Fruit fly (Drosophila melanogaster) whole organism, adult: Measurements from ENCODE around the gene Msr-110.

Experiments
- CG11617 ChIP-seq: fragments of 200-800 bp; sonication (Bioruptor generic); optimal IDR thresholded peaks from 2 replicates; lab custom pipeline; 2017; ENCODE audit warnings: mild to moderate bottlenecking, missing biosample characterization, missing genetic modification reagents, missing genetic modification characterization
- CG12768 ChIP-seq: fragments of 200-800 bp; sonication (Bioruptor generic); optimal IDR thresholded peaks from 2 replicates; lab custom pipeline; 2017; ENCODE audit warnings: missing biosample characterization, missing genetic modification characterization, mild to moderate bottlenecking, moderate library complexity, missing genetic modification reagents
- CG14711 ChIP-seq: fragments of 200-800 bp; sonication (Bioruptor generic); optimal IDR thresholded peaks from 2 replicates; lab custom pipeline; 2018; ENCODE audit warnings: missing biosample characterization, mild to moderate bottlenecking, missing genetic modification characterization, moderate library complexity
- CG1620 ChIP-seq: fragments of 200-800 bp; sonication (Bioruptor generic); optimal IDR thresholded peaks from 2 replicates; lab custom pipeline; 2016; ENCODE audit warnings: missing biosample characterization, missing genetic modification characterization
- CG33017 ChIP-seq: fragments of 200-800 bp; sonication (Bioruptor generic); optimal IDR thresholded peaks from 2 replicates; lab custom pipeline; 2018; ENCODE audit warnings: missing biosample characterization, mild to moderate bottlenecking, missing genetic modification characterization, moderate library complexity
- CG5204 ChIP-seq: fragments of 200-800 bp; sonication (Bioruptor generic); optimal IDR thresholded peaks from 2 replicates; lab custom pipeline; 2016; ENCODE audit warnings: missing biosample characterization, missing genetic modification characterization
- CG7045 ChIP-seq: fragments of 200-800 bp; sonication (Bioruptor generic); optimal IDR thresholded peaks from 2 replicates; lab custom pipeline; 2017; ENCODE audit warnings: missing biosample characterization, mild to moderate bottlenecking, missing genetic modification characterization
- CG7101 ChIP-seq: fragments of 200-800 bp; sonication (Bioruptor generic); optimal IDR thresholded peaks from 2 replicates; lab custom pipeline; 2018; ENCODE audit warnings: missing biosample characterization, mild to moderate bottlenecking, missing genetic modification characterization, moderate library complexity
- Clk ChIP-seq: fragments of 200-800 bp; sonication (Bioruptor generic); optimal IDR thresholded peaks from 2 replicates; lab custom pipeline; 2017; ENCODE audit warnings: missing biosample characterization, missing genetic modification characterization
- Crg-1 ChIP-seq: fragments of 200-800 bp; sonication (Bioruptor generic); optimal IDR thresholded peaks from 2 replicates; lab custom pipeline; 2016; ENCODE audit warnings: missing biosample characterization, missing genetic modification characterization
- Hr96 ChIP-seq: fragments of 200-800 bp; sonication (Bioruptor generic); optimal IDR thresholded peaks from 2 replicates; lab custom pipeline; 2016; ENCODE audit warnings: missing biosample characterization, missing genetic modification characterization
- Mnt ChIP-seq: fragments of 200-800 bp; sonication (Bioruptor generic); optimal IDR thresholded peaks from 2 replicates; lab custom pipeline; 2016; ENCODE audit warnings: missing biosample characterization, mild to moderate bottlenecking, missing genetic modification characterization
- bab1 ChIP-seq: fragments of 200-800 bp; sonication (Bioruptor generic); optimal IDR thresholded peaks from 3 replicates; lab custom pipeline; 2019; ENCODE audit warnings: missing biosample characterization, mild to moderate bottlenecking, missing genetic modification characterization, moderate library complexity
- cic ChIP-seq: fragments of 200-800 bp; sonication (Bioruptor generic); optimal IDR thresholded peaks from 2 replicates; lab custom pipeline; 2017; ENCODE audit warnings: missing biosample characterization, mild to moderate bottlenecking, missing genetic modification characterization, moderate library complexity
- cnc ChIP-seq, 2 experiments: fragments of >200 bp; optimal IDR thresholded peaks; 2 replicates each; lab custom pipeline; 2017
- kay ChIP-seq: fragments of 200-800 bp; sonication (Bioruptor generic); peaks from one replicate; lab custom pipeline; 2016; ENCODE audit warnings: missing biosample characterization, missing genetic modification characterization, borderline replicate concordance
- ovo ChIP-seq: fragments of 200-800 bp; sonication (Bioruptor generic); optimal IDR thresholded peaks from 2 replicates; lab custom pipeline; 2016; ENCODE audit warnings: missing biosample characterization, missing genetic modification characterization
- pad ChIP-seq: fragments of 200-800 bp; sonication (Bioruptor generic); optimal IDR thresholded peaks from 3 replicates; lab custom pipeline; 2017; ENCODE audit warnings: missing biosample characterization, missing genetic modification characterization, mild to moderate bottlenecking, moderate library complexity, missing genetic modification reagents
- tj ChIP-seq: fragments of 200-800 bp; sonication (Bioruptor generic); optimal IDR thresholded peaks from 3 replicates; lab custom pipeline; 2017; ENCODE audit warnings: missing biosample characterization, mild to moderate bottlenecking, missing genetic modification characterization, moderate library complexity
- toe ChIP-seq: fragments of 200-800 bp; sonication (Bioruptor generic); optimal IDR thresholded peaks from 2 replicates; lab custom pipeline; 2016; ENCODE audit warnings: missing biosample characterization, missing genetic modification characterization

Msr-110 gene

dm6 chr3L:5534253-5534652 lies 42.9 kb downstream of the Msr-110 start:
- no peak for TF ChIP-seq Hr96 (GFP tag; lab: Kevin White, UChicago)
- no peak for TF ChIP-seq bab1 (GFP tag; lab: Kevin White, UChicago)
- TF ChIP-seq Clk (GFP tag; lab: Kevin White, UChicago), result no peak
- TF ChIP-seq Crg-1 (GFP tag; lab: Kevin White, UChicago), result no peak
- TF ChIP-seq toe (GFP tag; lab: Kevin White, UChicago), result no peak
- TF ChIP-seq CG14711 (tag; lab: Kevin White, UChicago), result no peak

dm6 chr3L:5529241-5529640 lies 47.9 kb downstream of the Msr-110 start, which contains the start of gene Lkr:
TSS of gene Lkr (minus strand) at chr3L:5529341.
- no peak for TF ChIP-seq cic (GFP tag; lab: Kevin White, UChicago)
- TF ChIP-seq CG7045 (GFP tag; lab: Kevin White, UChicago), result no peak
- TF ChIP-seq CG7101, result no peak
- TF ChIP-seq CG1620 (GFP tag; lab: Kevin White, UChicago), result no peak
- no peak for TF ChIP-seq cnc (optimal IDR thresholded peaks at IDR 0.05; lab: Kevin White, UChicago)
- no peak for TF ChIP-seq CG11617 (GFP tag; lab: Kevin White, UChicago)
- no peak for TF ChIP-seq kay (GFP tag; lab: Kevin White, UChicago)
- TF ChIP-seq CG33017 (tag; lab: Kevin White, UChicago), result no peak
- TF ChIP-seq tj (GFP tag; lab: Kevin White, UChicago), result no peak
- no peak for TF ChIP-seq pad (GFP tag; lab: Kevin White, UChicago)
- TF ChIP-seq Mnt (GFP tag; lab: Kevin White, UChicago), result no peak
- no peak for TF ChIP-seq Crg-1 (GFP tag; lab: Kevin White, UChicago)
- TF ChIP-seq CG14711 (tag; lab: Kevin White, UChicago), result no peak
- no peak for TF ChIP-seq CG5204

- TF ChIP-seq toe (GFP tag; lab: Kevin White, UChicago), result no peak
- no peak for TF ChIP-seq CG33017 (tag; lab: Kevin White, UChicago)
- no peak for TF ChIP-seq CG12768 (GFP tag; lab: Kevin White, UChicago)
- TF ChIP-seq Clk (GFP tag; lab: Kevin White, UChicago), result no peak
- TF ChIP-seq cic (GFP tag; lab: Kevin White, UChicago), result no peak
- TF ChIP-seq ovo (GFP tag; lab: Kevin White, UChicago), result no peak
- TF ChIP-seq Crg-1 (GFP tag; lab: Kevin White, UChicago), result no peak
- no peak for TF ChIP-seq pad (GFP tag; lab: Kevin White, UChicago)
- no peak for TF ChIP-seq CG1620 (GFP tag; lab: Kevin White, UChicago)
- TF ChIP-seq Hr96 (GFP tag; lab: Kevin White, UChicago), result no peak
- TF ChIP-seq CG7101, result no peak
- no peak for TF ChIP-seq cnc (optimal IDR thresholded peaks at IDR 0.05; lab: Kevin White, UChicago)
- no peak for TF ChIP-seq CG14711 (tag; lab: Kevin White, UChicago)
- no peak for TF ChIP-seq kay (GFP tag; lab: Kevin White, UChicago)
- no peak for TF ChIP-seq CG7045 (GFP tag; lab: Kevin White, UChicago)
- no peak for TF ChIP-seq CG5204
- no peak for TF ChIP-seq Mnt (GFP tag; lab: Kevin White, UChicago)
- no peak for TF ChIP-seq tj (GFP tag; lab: Kevin White, UChicago)
- no peak for TF ChIP-seq bab1 (GFP tag; lab: Kevin White, UChicago)
- TF ChIP-seq CG11617 (GFP tag; lab: Kevin White, UChicago), result no peak
Measured at dm6 chr3L:5522904-5523428, 54.2 kb downstream of the Msr-110 start.
